Worm (Caenorhabditis elegans) whole organism, L2 larva: ENCODE results near the gene F40G12.11.

Experiments used
- C34F6.9 ChIP-seq: fragments of 150-350 bp; optimal IDR thresholded peaks from 2 replicates; lab custom pipeline; 2014; ENCODE audit warnings: missing biosample characterization, missing genetic modification characterization
- F13H6.1 ChIP-seq: sonication (generic microtip); optimal IDR thresholded peaks from 2 replicates; lab custom pipeline; 2016; ENCODE audit warnings: missing genetic modification characterization, missing compliant biosample characterization
- R02D3.7 ChIP-seq: fragments of 150-350 bp; optimal IDR thresholded peaks from 2 replicates; lab custom pipeline; 2014; ENCODE audit warnings: missing biosample characterization, missing genetic modification characterization
- Y55F3AM.14 ChIP-seq: fragments of 200-800 bp; sonication (Bioruptor generic); optimal IDR thresholded peaks from 2 replicates; lab custom pipeline; 2018; ENCODE audit warnings: mild to moderate bottlenecking, missing genetic modification characterization, missing compliant biosample characterization
- ZK546.5 ChIP-seq: sonication (generic microtip); optimal IDR thresholded peaks from 2 replicates; lab custom pipeline; 2017; ENCODE audit warnings: missing biosample characterization, missing genetic modification characterization
- aly-2 ChIP-seq: fragments of 150-350 bp; optimal IDR thresholded peaks from 2 replicates; lab custom pipeline; 2014; ENCODE audit warnings: missing biosample characterization, missing genetic modification characterization
- ama-1 ChIP-seq: fragments of 150-350 bp; optimal IDR thresholded peaks from 2 replicates; lab custom pipeline; 2018; ENCODE audit warnings: inconsistent platforms
- blmp-1 ChIP-seq: sonication (generic microtip); optimal IDR thresholded peaks from 2 replicates; lab custom pipeline; 2017; ENCODE audit warnings: missing genetic modification characterization, mild to moderate bottlenecking, missing compliant biosample characterization, antibody characterized with exemption, moderate library complexity; ENCODE audit not compliant: insufficient read depth
- ceh-16 ChIP-seq: fragments of 150-350 bp; optimal IDR thresholded peaks from 2 replicates; lab custom pipeline; 2014; ENCODE audit warnings: missing biosample characterization, missing genetic modification characterization
- ceh-82 ChIP-seq: fragments of 150-350 bp; optimal IDR thresholded peaks from 2 replicates; lab custom pipeline; 2014; ENCODE audit warnings: missing biosample characterization, missing genetic modification characterization
- crh-2 ChIP-seq: sonication (generic microtip); optimal IDR thresholded peaks from 2 replicates; lab custom pipeline; 2017; ENCODE audit warnings: missing biosample characterization, missing genetic modification characterization
- dmd-4 ChIP-seq: sonication (generic microtip); optimal IDR thresholded peaks from 2 replicates; lab custom pipeline; 2017; ENCODE audit warnings: missing biosample characterization, missing genetic modification characterization
- egl-27 ChIP-seq: sonication (generic microtip); optimal IDR thresholded peaks from 3 replicates; lab custom pipeline; 2017; ENCODE audit warnings: missing biosample characterization, missing genetic modification reagents, missing genetic modification characterization
- elt-3 ChIP-seq: sonication (generic microtip); optimal IDR thresholded peaks from 2 replicates; lab custom pipeline; 2017; ENCODE audit warnings: missing biosample characterization, missing genetic modification characterization
- fos-1 ChIP-seq: fragments of 150-350 bp; optimal IDR thresholded peaks from 2 replicates; lab custom pipeline; 2014; ENCODE audit warnings: missing biosample characterization, missing genetic modification characterization
- gmeb-1 ChIP-seq: fragments of 150-350 bp; optimal IDR thresholded peaks from 2 replicates; lab custom pipeline; 2014; ENCODE audit warnings: missing biosample characterization, missing genetic modification characterization
- lin-11 ChIP-seq: fragments of 150-350 bp; sonication (generic microtip); optimal IDR thresholded peaks from 2 replicates; lab custom pipeline; 2014; ENCODE audit warnings: missing biosample characterization, missing genetic modification characterization, inconsistent platforms, mixed read lengths
- lin-39 ChIP-seq: fragments of 150-350 bp; optimal IDR thresholded peaks from 2 replicates; lab custom pipeline; 2014; ENCODE audit warnings: missing biosample characterization, missing genetic modification reagents, missing genetic modification characterization
- lsy-2 ChIP-seq, 2 experiments: fragments of 150-350 bp in 1 of 2; sonication (generic microtip) in 1 of 2; optimal IDR thresholded peaks; 2 replicates each; lab custom pipeline; 2014 to 2017; ENCODE audit warnings: missing biosample characterization in 2 of 2, missing genetic modification characterization in 2 of 2
- mab-5 ChIP-seq: fragments of 150-350 bp; optimal IDR thresholded peaks from 2 replicates; lab custom pipeline; 2014; ENCODE audit warnings: missing biosample characterization, missing genetic modification characterization
- mbf-1 ChIP-seq: sonication (generic microtip); optimal IDR thresholded peaks from 2 replicates; lab custom pipeline; 2017; ENCODE audit warnings: missing biosample characterization, missing genetic modification characterization
- mdl-1 ChIP-seq, 2 experiments: fragments of 150-350 bp in 1 of 2; sonication (generic microtip) in 1 of 2; optimal IDR thresholded peaks; 2 replicates each; lab custom pipeline; 2017; ENCODE audit warnings: missing biosample characterization in 2 of 2, missing genetic modification characterization in 2 of 2
- nhr-11 ChIP-seq: fragments of 150-350 bp; optimal IDR thresholded peaks from 2 replicates; lab custom pipeline; 2014; ENCODE audit warnings: missing biosample characterization, missing genetic modification characterization
- nhr-12 ChIP-seq: fragments of 150-350 bp; optimal IDR thresholded peaks from 2 replicates; lab custom pipeline; 2014; ENCODE audit warnings: missing biosample characterization, missing genetic modification characterization
- nhr-237 ChIP-seq: fragments of 150-350 bp; optimal IDR thresholded peaks from 2 replicates; lab custom pipeline; 2014; ENCODE audit warnings: missing biosample characterization, missing genetic modification characterization
- nhr-6 ChIP-seq: fragments of 150-350 bp; optimal IDR thresholded peaks from 2 replicates; lab custom pipeline; 2014; ENCODE audit warnings: missing biosample characterization, missing genetic modification characterization
- nhr-77 ChIP-seq: fragments of 150-350 bp; optimal IDR thresholded peaks from 2 replicates; lab custom pipeline; 2014; ENCODE audit warnings: missing biosample characterization, missing genetic modification characterization
- peb-1 ChIP-seq: fragments of 150-350 bp; optimal IDR thresholded peaks from 2 replicates; lab custom pipeline; 2014; ENCODE audit warnings: missing biosample characterization, missing genetic modification characterization
- sem-4 ChIP-seq: fragments of 150-350 bp; optimal IDR thresholded peaks from 2 replicates; lab custom pipeline; 2014; ENCODE audit warnings: missing biosample characterization, missing genetic modification reagents, missing genetic modification characterization
- sma-3 ChIP-seq: sonication (generic microtip); optimal IDR thresholded peaks from 2 replicates; lab custom pipeline; 2016; ENCODE audit warnings: missing genetic modification reagents, missing genetic modification characterization, missing compliant biosample characterization
- sma-9 ChIP-seq, 2 experiments: fragments of 150-350 bp in 1 of 2; sonication (generic microtip) in 1 of 2; optimal IDR thresholded peaks; 2 replicates each; lab custom pipeline; 2014 to 2016; ENCODE audit warnings: missing genetic modification characterization in 2 of 2, mild to moderate bottlenecking in 1 of 2, missing biosample characterization in 1 of 2, missing compliant biosample characterization in 1 of 2, missing genetic modification reagents in 1 of 2, moderate library complexity in 1 of 2
- snpc-4 ChIP-seq: fragments of 150-350 bp; optimal IDR thresholded peaks from 2 replicates; lab custom pipeline; 2014; ENCODE audit warnings: missing biosample characterization, missing genetic modification characterization
- unc-39 ChIP-seq: fragments of 150-350 bp; optimal IDR thresholded peaks from 2 replicates; lab custom pipeline; 2014; ENCODE audit warnings: missing biosample characterization, missing genetic modification characterization
- unc-62 ChIP-seq: fragments of 150-350 bp; optimal IDR thresholded peaks from 2 replicates; lab custom pipeline; 2014; ENCODE audit warnings: missing biosample characterization, missing genetic modification reagents, missing genetic modification characterization
- zag-1 ChIP-seq: fragments of 150-350 bp; optimal IDR thresholded peaks from 2 replicates; lab custom pipeline; 2014; ENCODE audit warnings: missing biosample characterization, missing genetic modification characterization
- ztf-1 ChIP-seq: fragments of 200-800 bp; sonication (Bioruptor generic); conservative IDR thresholded peaks from 2 replicates; pipeline ENCODE4 v1.3.6; 2022; ENCODE audit warnings: missing genetic modification characterization, missing compliant biosample characterization
- ztf-11 ChIP-seq: sonication (generic microtip); optimal IDR thresholded peaks from 2 replicates; lab custom pipeline; 2017; ENCODE audit warnings: missing biosample characterization, missing genetic modification characterization
- ztf-4 ChIP-seq: fragments of 150-350 bp; optimal IDR thresholded peaks from 2 replicates; lab custom pipeline; 2014; ENCODE audit warnings: missing biosample characterization, missing genetic modification characterization

F40G12.11 gene

ce11 chrV:14317621-14318020 is 31.6 kb downstream of the F40G12.11 start:
- TF ChIP-seq sma-9 (GFP tag; optimal IDR thresholded peaks at IDR 0.05; lab: Kevin White, UChicago): no peak
- TF ChIP-seq sma-9 (tag; optimal IDR thresholded peaks at IDR 0.05; lab: Kevin White, UChicago): no peak
- TF ChIP-seq F13H6.1 (tag; lab: Kevin White, UChicago): no peak
- TF ChIP-seq nhr-237: no peak
- no peak for TF ChIP-seq nhr-6 (tag; lab: Kevin White, UChicago)
- no peak for TF ChIP-seq unc-39 (tag; lab: Kevin White, UChicago)
- TF ChIP-seq Y55F3AM.14: no peak
- no peak for TF ChIP-seq ZK546.5 (tag; lab: Kevin White, UChicago)
- TF ChIP-seq snpc-4: no peak
- no peak for TF ChIP-seq mbf-1
- no peak for TF ChIP-seq blmp-1 (tag; lab: Kevin White, UChicago)
- no peak for TF ChIP-seq mab-5 (tag; lab: Kevin White, UChicago)
- no peak for TF ChIP-seq nhr-11 (tag; lab: Kevin White, UChicago)
- TF ChIP-seq ama-1 (lab: Kevin White, UChicago): no peak
- no peak for TF ChIP-seq fos-1 (tag; lab: Kevin White, UChicago)
- no peak for TF ChIP-seq crh-2 (tag; lab: Kevin White, UChicago)
- no peak for TF ChIP-seq sem-4 (tag; lab: Kevin White, UChicago)
- TF ChIP-seq ceh-82 (tag; lab: Kevin White, UChicago): no peak
- no peak for TF ChIP-seq sma-3 (GFP tag; lab: Kevin White, UChicago)
- TF ChIP-seq mdl-1 (tag; optimal IDR thresholded peaks at IDR 0.05; lab: Kevin White, UChicago): no peak
- no peak for TF ChIP-seq ceh-16
- TF ChIP-seq, all 48 proteins: peak for 0

- TF ChIP-seq nhr-12: no peak
- no peak for TF ChIP-seq dmd-4 (tag; lab: Kevin White, UChicago)
- no peak for TF ChIP-seq peb-1 (tag; lab: Kevin White, UChicago)
- no peak for TF ChIP-seq C34F6.9 (tag; lab: Kevin White, UChicago)
- no peak for TF ChIP-seq ceh-82 (tag; lab: Kevin White, UChicago)
- no peak for TF ChIP-seq aly-2 (tag; lab: Kevin White, UChicago)
- TF ChIP-seq ztf-1: no peak
- no peak for TF ChIP-seq ztf-11 (tag; lab: Kevin White, UChicago)
- no peak for TF ChIP-seq blmp-1 (tag; lab: Kevin White, UChicago)
- TF ChIP-seq gmeb-1 (tag; lab: Kevin White, UChicago): no peak
- TF ChIP-seq elt-3 (tag; lab: Kevin White, UChicago): no peak
- no peak for TF ChIP-seq lin-11 (tag; lab: Kevin White, UChicago)
Measured at ce11 chrV:14319101-14319781, 33.3 kb downstream of the F40G12.11 start, which contains the start of gene F47B8.13. Gene F47B8.13 (minus strand): TSS chrV:14319731.

- no peak for TF ChIP-seq nhr-6 (tag; lab: Kevin White, UChicago)
- TF ChIP-seq dmd-4 (tag; lab: Kevin White, UChicago): no peak
- TF ChIP-seq ceh-16: no peak
- no peak for TF ChIP-seq zag-1
- no peak for TF ChIP-seq ama-1 (lab: Kevin White, UChicago)
- no peak for TF ChIP-seq R02D3.7 (tag; lab: Kevin White, UChicago)
- TF ChIP-seq snpc-4: no peak
- TF ChIP-seq lin-11 (tag; lab: Kevin White, UChicago): no peak
- no peak for TF ChIP-seq mbf-1
- no peak for TF ChIP-seq gmeb-1 (tag; lab: Kevin White, UChicago)
- no peak for TF ChIP-seq lsy-2 (tag; optimal IDR thresholded peaks at IDR 0.05; lab: Kevin White, UChicago)
- no peak for TF ChIP-seq nhr-11 (tag; lab: Kevin White, UChicago)
- no peak for TF ChIP-seq egl-27
- TF ChIP-seq lin-39 (tag; lab: Kevin White, UChicago): no peak
- no peak for TF ChIP-seq unc-62 (GFP tag; lab: Kevin White, UChicago)
- no peak for TF ChIP-seq nhr-77 (tag; lab: Kevin White, UChicago)
- no peak for TF ChIP-seq blmp-1 (tag; lab: Kevin White, UChicago)
- TF ChIP-seq elt-3 (tag; lab: Kevin White, UChicago): no peak
- no peak for TF ChIP-seq unc-39 (tag; lab: Kevin White, UChicago)
- TF ChIP-seq ztf-4 (tag; lab: Kevin White, UChicago): no peak
Measured at ce11 chrV:14320246-14320645, 34.3 kb downstream of the F40G12.11 start, which contains the start of gene F47B8.14. Gene F47B8.14 (plus strand): TSS chrV:14320546.
